Worm (Caenorhabditis elegans): ENCODE measurements around the gene T04G9.4.
A peak's percentile ranks its signal among the peaks of the same experiment; 100 is the strongest.

Gene T04G9.4

ce11 chrX:806515-806914 is 34.2 kb downstream of the T04G9.4 start (continued):
- TF ChIP-seq mel-28 (tag; optimal IDR thresholded peaks at IDR 0.05; ENCODE audit: borderline replicate concordance): peak; percentile 70
- TF ChIP-seq F33H1.4 (GFP tag; IDR thresholded peaks at IDR 0.05): 0 out of 2 replicates have a peak, but pooled peaks have one; percentile 13
- no peak for TF ChIP-seq Y79H2A.3 (GFP tag; conservative IDR thresholded peaks at IDR 0.05)
- TF ChIP-seq ceh-27 (GFP tag; optimal IDR thresholded peaks at IDR 0.05): peak; percentile 98
- peak; percentile 74; the same call in 1 of the 2 replicates for TF ChIP-seq C17E4.6 (GFP tag; IDR thresholded peaks at IDR 0.05)
- TF ChIP-seq let-607 (tag; optimal IDR thresholded peaks at IDR 0.05): peak; percentile 83 to 95
- TF ChIP-seq nhr-179 (tag; optimal IDR thresholded peaks at IDR 0.05): peak; percentile 84
- peak; percentile 59 for TF ChIP-seq die-1 (tag; optimal IDR thresholded peaks at IDR 0.05)
- TF ChIP-seq aptf-2 (GFP tag; conservative IDR thresholded peaks at IDR 0.05): 0 out of 2 replicates have a peak, but pooled peaks have one; percentile 23
- peak; percentile 90 for TF ChIP-seq ekl-4 (GFP tag; IDR thresholded peaks at IDR 0.05)
- no peak for TF ChIP-seq T26A5.8 (tag; optimal IDR thresholded peaks at IDR 0.05)
- peak; percentile 26; the same call in 1 of the 2 replicates for TF ChIP-seq ceh-40 (GFP tag; IDR thresholded peaks at IDR 0.05)

ce11 chrX:810694-811093 is 38.4 kb downstream of the T04G9.4 start, which contains the start of gene F25E2.2:
Gene F25E2.2 (minus strand): TSS chrX:810794.
- TF ChIP-seq die-1 (tag; optimal IDR thresholded peaks at IDR 0.05) (no peak), ceh-79 (tag; optimal IDR thresholded peaks at IDR 0.05) (no peak), dox-1 (GFP tag; IDR thresholded peaks at IDR 0.05) (no peak), tlf-1 (GFP tag; optimal IDR thresholded peaks at IDR 0.05) (no peak), aptf-2 (GFP tag; conservative IDR thresholded peaks at IDR 0.05) (no peak), ceh-91 (GFP tag; IDR thresholded peaks at IDR 0.05) (no peak), lsy-27 (tag; optimal IDR thresholded peaks at IDR 0.05; ENCODE audit: borderline replicate concordance, insufficient read depth) (no peak), hlh-26 (GFP tag; conservative IDR thresholded peaks at IDR 0.05) (no peak), F55B11.4 (tag; optimal IDR thresholded peaks at IDR 0.05; ENCODE audit: borderline replicate concordance, insufficient read depth) (no peak), hsf-1 (GFP tag; IDR thresholded peaks at IDR 0.05) (no peak), gei-17 (GFP tag; optimal IDR thresholded peaks at IDR 0.05) (no peak), bed-1 (GFP tag; IDR thresholded peaks at IDR 0.05) (no peak), F39B2.1 (GFP tag; IDR thresholded peaks at IDR 0.05) (no peak), lin-40 (tag; optimal IDR thresholded peaks at IDR 0.05) (no peak), D2030.7 (GFP tag; IDR thresholded peaks at IDR 0.05) (no peak), zim-3 (tag; optimal IDR thresholded peaks at IDR 0.05) (no peak)

- no peak for TF ChIP-seq ztf-25 (GFP tag; IDR thresholded peaks at IDR 0.05)
- peak; percentile 36 for TF ChIP-seq nhr-80 (tag; optimal IDR thresholded peaks at IDR 0.05)
- TF ChIP-seq zim-3 (tag; optimal IDR thresholded peaks at IDR 0.05): no peak
- peak in 1 of 2 experiments; percentile 17 for TF ChIP-seq let-607 (tag; optimal IDR thresholded peaks at IDR 0.05)
- TF ChIP-seq aptf-2 (GFP tag; conservative IDR thresholded peaks at IDR 0.05): no peak
These were observed 40.0 kb downstream of the T04G9.4 start for ce11 chrX:812264-812663.

ce11 chrX:813063-813462 is 40.8 kb downstream of the T04G9.4 start, which contains the start of gene F25E2.3:
Gene F25E2.3 (minus strand): TSS chrX:813163.
- no peak for TF ChIP-seq sdz-38 (tag; optimal IDR thresholded peaks at IDR 0.05)
- no peak for TF ChIP-seq repo-1 (tag; optimal IDR thresholded peaks at IDR 0.05)
- no peak for TF ChIP-seq madf-10 (tag; optimal IDR thresholded peaks at IDR 0.05)
- no peak for TF ChIP-seq dpff-1 (tag; optimal IDR thresholded peaks at IDR 0.05)
- TF ChIP-seq ekl-4 (GFP tag; IDR thresholded peaks at IDR 0.05): no peak
- TF ChIP-seq attf-3 (GFP tag; conservative IDR thresholded peaks at IDR 0.05): no peak
- TF ChIP-seq nhr-90 (tag; optimal IDR thresholded peaks at IDR 0.05): no peak
